Worm (Caenorhabditis elegans) whole organism, L2 larva: ENCODE data around the gene clec-183.

Experiments
- lin-39 ChIP-seq: fragments of 150-350 bp; optimal IDR thresholded peaks from 2 replicates; lab custom pipeline; 2014; ENCODE audit warnings: missing biosample characterization, missing genetic modification reagents, missing genetic modification characterization
- snpc-4 ChIP-seq: fragments of 150-350 bp; optimal IDR thresholded peaks from 2 replicates; lab custom pipeline; 2014; ENCODE audit warnings: missing biosample characterization, missing genetic modification characterization

DNA sequence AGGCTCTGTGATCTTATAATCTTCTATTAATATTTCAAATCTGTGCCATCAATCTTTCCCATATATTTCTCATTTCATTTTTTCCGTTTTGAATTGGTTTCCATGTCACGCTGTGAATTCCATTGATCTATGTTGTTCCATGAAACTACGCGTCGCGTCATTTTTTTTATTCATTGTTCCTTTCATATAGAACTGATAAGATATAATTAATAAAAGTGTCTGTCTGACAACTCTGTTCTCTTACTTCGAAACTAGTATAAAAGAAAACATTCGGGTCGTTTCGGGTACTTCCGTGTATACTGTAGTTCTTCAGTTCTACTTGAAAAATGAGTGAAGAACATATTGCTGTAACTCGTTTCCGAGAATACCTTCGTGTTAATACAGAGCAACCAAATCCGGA is 46.7 kb downstream of the clec-183 start, which contains the start of gene C10C5.3:
- TF ChIP-seq lin-39 (tag; lab: Kevin White, UChicago) = no peak
- no peak for TF ChIP-seq snpc-4
